Worm (Caenorhabditis elegans) whole organism, late embryonic: ENCODE results near the gene arrd-10.

Experiments used
- ahr-1 ChIP-seq: sonication (generic microtip); optimal IDR thresholded peaks from 2 replicates; lab custom pipeline; 2016; ENCODE audit warnings: missing genetic modification characterization, missing compliant biosample characterization
- ama-1 ChIP-seq: fragments of 150-350 bp; optimal IDR thresholded peaks from 2 replicates; lab custom pipeline; 2014
- che-1 ChIP-seq: sonication (generic microtip); optimal IDR thresholded peaks from 2 replicates; lab custom pipeline; 2016; ENCODE audit warnings: mild to moderate bottlenecking, missing genetic modification characterization, missing compliant biosample characterization
- pha-4 ChIP-seq: fragments of 150-350 bp; optimal IDR thresholded peaks from 2 replicates; lab custom pipeline; 2018; ENCODE audit warnings: missing biosample characterization, missing genetic modification reagents, missing genetic modification characterization
- pqm-1 ChIP-seq: sonication (generic microtip); optimal IDR thresholded peaks from 2 replicates; lab custom pipeline; 2016; ENCODE audit warnings: missing genetic modification characterization, missing compliant biosample characterization
- sdc-2 ChIP-seq: sonication (generic microtip); optimal IDR thresholded peaks from 2 replicates; lab custom pipeline; 2016; ENCODE audit warnings: missing genotype, missing genetic modification characterization, missing compliant biosample characterization

- TF ChIP-seq pha-4 (tag; lab: Kevin White, UChicago) (no peak), sdc-2 (no peak), ama-1 (lab: Kevin White, UChicago) (no peak), che-1 (tag; lab: Kevin White, UChicago) (no peak), pqm-1 (tag; lab: Kevin White, UChicago) (no peak), ahr-1 (tag; lab: Kevin White, UChicago) (no peak)
Observed at ce11 chrII:12966274-12966673, 26.4 kb downstream of the arrd-10 start.
